Worm (Caenorhabditis elegans): Measurements from ENCODE around the gene Y39E4B.11.
A peak's percentile ranks its signal among the peaks of the same experiment; 100 is the strongest.

The Y39E4B.11 gene

DNA sequence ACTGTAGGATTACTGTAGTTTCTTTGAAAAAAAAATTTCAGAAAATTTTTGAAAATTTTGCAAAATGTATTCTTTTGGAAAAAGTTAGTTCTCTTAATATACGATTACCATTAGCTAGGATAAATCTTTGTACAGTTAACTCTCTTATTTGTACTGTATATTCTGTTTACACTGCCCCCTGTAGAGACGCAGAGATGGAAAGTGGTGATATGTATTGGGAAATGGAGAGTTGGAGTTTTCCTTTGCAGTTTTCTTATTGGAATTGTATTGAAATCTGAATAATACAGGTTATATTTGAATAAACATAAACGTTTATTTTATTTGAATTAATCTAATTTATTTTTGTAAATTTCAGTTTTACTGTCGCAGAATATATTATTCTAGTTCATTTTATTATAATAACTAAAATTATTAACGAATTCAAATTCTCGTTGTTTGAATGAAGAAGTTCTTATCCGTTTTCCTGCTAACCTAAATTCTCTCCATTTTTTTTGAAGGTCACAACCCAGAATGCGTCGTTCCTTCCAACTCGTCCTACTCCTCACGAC is 49.5 kb downstream of the Y39E4B.11 start, which contains the start of gene F56A8.9:
TSS of gene F56A8.9 (plus strand) at position 498 of the 548 bp plus-strand sequence.
- TF ChIP-seq Y55F3AM.14 (GFP tag; optimal IDR thresholded peaks at IDR 0.05) (no peak), sma-3 (GFP tag; optimal IDR thresholded peaks at IDR 0.05) (no peak), nhr-129 (tag; optimal IDR thresholded peaks at IDR 0.05) (no peak), ama-1 (optimal IDR thresholded peaks at IDR 0.05) (no peak), mdl-1 (tag; optimal IDR thresholded peaks at IDR 0.05) (no peak), alr-1 (tag; optimal IDR thresholded peaks at IDR 0.05) (no peak), dmd-4 (tag; optimal IDR thresholded peaks at IDR 0.05) (no peak), elt-3 (tag; optimal IDR thresholded peaks at IDR 0.05) (no peak), zag-1 (tag; optimal IDR thresholded peaks at IDR 0.05) (no peak), unc-62 (GFP tag; optimal IDR thresholded peaks at IDR 0.05) (no peak), nhr-25 (tag; optimal IDR thresholded peaks at IDR 0.05) (no peak), R02D3.7 (tag; optimal IDR thresholded peaks at IDR 0.05) (no peak), nhr-21 (tag; optimal IDR thresholded peaks at IDR 0.05) (no peak), snpc-4 (tag; optimal IDR thresholded peaks at IDR 0.05) (no peak), gmeb-1 (tag; optimal IDR thresholded peaks at IDR 0.05) (no peak), aly-2 (tag; optimal IDR thresholded peaks at IDR 0.05) (no peak), nhr-23 (tag; optimal IDR thresholded peaks at IDR 0.05) (no peak)

- peak; percentile 55 for TF ChIP-seq egl-27 (tag; optimal IDR thresholded peaks at IDR 0.05)
- no peak for TF ChIP-seq unc-62 (GFP tag; optimal IDR thresholded peaks at IDR 0.05)
- TF ChIP-seq ama-1 (optimal IDR thresholded peaks at IDR 0.05): peak; percentile 71
- TF ChIP-seq fos-1 (tag; optimal IDR thresholded peaks at IDR 0.05): peak; percentile 30
- peak; percentile 44 for TF ChIP-seq nhr-10 (tag; optimal IDR thresholded peaks at IDR 0.05)
- TF ChIP-seq sma-3 (GFP tag; optimal IDR thresholded peaks at IDR 0.05): peak; percentile 81
- no peak for TF ChIP-seq Y55F3AM.14 (GFP tag; optimal IDR thresholded peaks at IDR 0.05)
- peak; percentile 95 for TF ChIP-seq R02D3.7 (tag; optimal IDR thresholded peaks at IDR 0.05)
- peak; percentile 42 for TF ChIP-seq ztf-4 (tag; optimal IDR thresholded peaks at IDR 0.05)
- TF ChIP-seq blmp-1 (tag; optimal IDR thresholded peaks at IDR 0.05; ENCODE audit: insufficient read depth): peak; percentile 48
- peak; percentile 72 for TF ChIP-seq C34F6.9 (tag; optimal IDR thresholded peaks at IDR 0.05)
- TF ChIP-seq unc-55 (GFP tag; optimal IDR thresholded peaks at IDR 0.05): peak; percentile 90
- peak; percentile 73 for TF ChIP-seq nhr-21 (tag; optimal IDR thresholded peaks at IDR 0.05)
- TF ChIP-seq nhr-129 (tag; optimal IDR thresholded peaks at IDR 0.05): peak; percentile 31
- TF ChIP-seq sem-4 (tag; optimal IDR thresholded peaks at IDR 0.05): peak; percentile 82
- peak; percentile 98 for TF ChIP-seq gmeb-1 (tag; optimal IDR thresholded peaks at IDR 0.05)
- peak; percentile 72 for TF ChIP-seq nhr-25 (tag; optimal IDR thresholded peaks at IDR 0.05)
- TF ChIP-seq aly-2 (tag; optimal IDR thresholded peaks at IDR 0.05): no peak
- peak; percentile 74 for TF ChIP-seq lin-13 (GFP tag; optimal IDR thresholded peaks at IDR 0.05)
- no peak for TF ChIP-seq snpc-4 (tag; optimal IDR thresholded peaks at IDR 0.05)
- no peak for TF ChIP-seq peb-1 (tag; optimal IDR thresholded peaks at IDR 0.05)
- peak; percentile 78 for TF ChIP-seq crh-2 (tag; optimal IDR thresholded peaks at IDR 0.05)
- peak; percentile 69 to 85 for TF ChIP-seq lsy-2 (tag; optimal IDR thresholded peaks at IDR 0.05)
- TF ChIP-seq mab-5 (tag; optimal IDR thresholded peaks at IDR 0.05): peak; percentile 71
- no peak for TF ChIP-seq nhr-12 (tag; optimal IDR thresholded peaks at IDR 0.05)
- peak; percentile 42 for TF ChIP-seq F13H6.1 (tag; optimal IDR thresholded peaks at IDR 0.05)
- no peak for TF ChIP-seq elt-1 (tag; optimal IDR thresholded peaks at IDR 0.05)
- no peak for TF ChIP-seq dmd-4 (tag; optimal IDR thresholded peaks at IDR 0.05)
Observed at ce11 chrIII:13256438-13256928, 51.7 kb downstream of the Y39E4B.11 start, which contains the start of gene F56A8.3. Gene F56A8.3 (plus strand): TSS chrIII:13256878.
